Worm (Caenorhabditis elegans): ENCODE data around the gene sru-18.

- no peak for TF ChIP-seq T22C8.4 (GFP tag; IDR thresholded peaks at IDR 0.05)
- TF ChIP-seq ref-1 (GFP tag; conservative IDR thresholded peaks at IDR 0.05): no peak
Measured at ce11 chrIV:12456613-12457012, 45.4 kb upstream of the sru-18 start, which contains the start of gene C25G4.7.
